Fruit fly (Drosophila melanogaster) whole organism, embryonic: ENCODE measurements around the gene form3.

Source experiments
- Aef1 ChIP-seq: fragments of 200-800 bp; sonication (Bioruptor generic); IDR thresholded peaks from 3 replicates; pipeline ENCODE4 v1.3.6; 2022; ENCODE audit warnings: missing biosample characterization, missing genetic modification characterization
- B-H1 ChIP-seq: fragments of 200-800 bp; sonication (Bioruptor generic); IDR thresholded peaks from 3 replicates; pipeline ENCODE4 v1.3.6; 2022; ENCODE audit warnings: missing biosample characterization, missing genetic modification characterization
- CG10565 ChIP-seq: fragments of 200-800 bp; sonication (Bioruptor generic); optimal IDR thresholded peaks from 3 replicates; lab custom pipeline; 2016; ENCODE audit warnings: missing biosample characterization, mild to moderate bottlenecking, missing genetic modification characterization
- CG10959 ChIP-seq: fragments of 200-800 bp; sonication (Bioruptor generic); IDR thresholded peaks from 2 replicates; pipeline ENCODE4 v1.3.6; 2022; ENCODE audit warnings: missing biosample characterization, missing genetic modification characterization
- CG11085 ChIP-seq: fragments of 200-800 bp; sonication (Bioruptor generic); IDR thresholded peaks from 2 replicates; pipeline ENCODE4 v1.3.6; 2022; ENCODE audit warnings: missing biosample characterization, missing genetic modification characterization
- CG12071 ChIP-seq: fragments of 200-800 bp; sonication (Bioruptor generic); optimal IDR thresholded peaks from 3 replicates; lab custom pipeline; 2018; ENCODE audit warnings: missing biosample characterization, mild to moderate bottlenecking, missing genetic modification characterization
- CG12659 ChIP-seq: fragments of 200-800 bp; sonication (Bioruptor generic); optimal IDR thresholded peaks from 3 replicates; lab custom pipeline; 2017; ENCODE audit warnings: mild to moderate bottlenecking, missing biosample characterization, missing genetic modification reagents, missing genetic modification characterization
- CG12744 ChIP-seq: fragments of 200-800 bp; sonication (Bioruptor generic); optimal IDR thresholded peaks from 2 replicates; lab custom pipeline; 2016; ENCODE audit warnings: missing biosample characterization, missing genetic modification characterization
- CG13123 ChIP-seq: fragments of 200-800 bp; sonication (Bioruptor generic); optimal IDR thresholded peaks from 2 replicates; lab custom pipeline; 2016; ENCODE audit warnings: missing biosample characterization, missing genetic modification characterization
- CG13775 ChIP-seq: fragments of 200-800 bp; sonication (Bioruptor generic); optimal IDR thresholded peaks from 3 replicates; lab custom pipeline; 2017; ENCODE audit warnings: missing biosample characterization, mild to moderate bottlenecking, missing genetic modification characterization
- CG1647 ChIP-seq: fragments of 200-800 bp; sonication (Bioruptor generic); optimal IDR thresholded peaks from 3 replicates; lab custom pipeline; 2016; ENCODE audit warnings: missing biosample characterization, missing genetic modification characterization
- CG2202 ChIP-seq: fragments of 200-800 bp; sonication (Bioruptor generic); optimal IDR thresholded peaks from 2 replicates; lab custom pipeline; 2018; ENCODE audit warnings: missing biosample characterization, mild to moderate bottlenecking, missing genetic modification characterization
- CG30020 ChIP-seq: fragments of 200-800 bp; optimal IDR thresholded peaks from 2 replicates; lab custom pipeline; 2019; ENCODE audit warnings: missing biosample characterization, mild to moderate bottlenecking, missing genetic modification characterization, moderate library complexity
- CG30403 ChIP-seq: fragments of 200-800 bp; sonication (Bioruptor generic); optimal IDR thresholded peaks from 3 replicates; lab custom pipeline; 2016; ENCODE audit warnings: missing biosample characterization, missing genetic modification characterization
- CG33213 ChIP-seq: fragments of 200-800 bp; sonication (Bioruptor generic); optimal IDR thresholded peaks from 3 replicates; lab custom pipeline; 2016; ENCODE audit warnings: missing biosample characterization, missing genetic modification characterization
- CG3726 ChIP-seq: fragments of 200-800 bp; sonication (Bioruptor generic); IDR thresholded peaks from 3 replicates; pipeline ENCODE4, ENCODE4 v1.3.6; 2022; ENCODE audit warnings: missing biosample characterization, missing genetic modification characterization
- CG5245 ChIP-seq: fragments of 200-800 bp; sonication (Bioruptor generic); optimal IDR thresholded peaks from 3 replicates; lab custom pipeline; 2016; ENCODE audit warnings: missing biosample characterization, missing genetic modification characterization
- CG6654 ChIP-seq: fragments of 200-800 bp; sonication (Bioruptor generic); optimal IDR thresholded peaks from 2 replicates; lab custom pipeline; 2017; ENCODE audit warnings: missing biosample characterization, mild to moderate bottlenecking, missing genetic modification characterization
- CG6854 ChIP-seq: fragments of 200-800 bp; sonication (Bioruptor generic); optimal IDR thresholded peaks from 3 replicates; lab custom pipeline; 2017; ENCODE audit warnings: missing biosample characterization, mild to moderate bottlenecking, missing genetic modification characterization
- CG9437 ChIP-seq: fragments of 200-800 bp; sonication (Bioruptor generic); optimal IDR thresholded peaks from 2 replicates; lab custom pipeline; 2018; ENCODE audit warnings: missing biosample characterization, mild to moderate bottlenecking, missing genetic modification characterization
- CkIIα-i1 ChIP-seq: fragments of 200-800 bp; sonication (Bioruptor generic); IDR thresholded peaks from 2 replicates; pipeline ENCODE4 v1.3.6; 2022; ENCODE audit warnings: missing biosample characterization, missing genetic modification characterization
- Dbx ChIP-seq: fragments of 200-800 bp; sonication (Bioruptor generic); IDR thresholded peaks from 3 replicates; pipeline ENCODE4 v1.3.6; 2022; ENCODE audit warnings: missing biosample characterization, missing genetic modification characterization
- Ets97D ChIP-seq: fragments of 200-800 bp; sonication (Bioruptor generic); optimal IDR thresholded peaks from 3 replicates; lab custom pipeline; 2016; ENCODE audit warnings: missing biosample characterization, missing genetic modification characterization
- Fer2 ChIP-seq: fragments of 200-800 bp; sonication (Bioruptor generic); optimal IDR thresholded peaks from 2 replicates; lab custom pipeline; 2018; ENCODE audit warnings: missing biosample characterization, mild to moderate bottlenecking, missing genetic modification characterization, moderate library complexity
- Hmx ChIP-seq: fragments of 200-800 bp; sonication (Bioruptor generic); optimal IDR thresholded peaks from 2 replicates; lab custom pipeline; 2016; ENCODE audit warnings: missing biosample characterization, missing genetic modification characterization
- Kr ChIP-seq: fragments of 200-800 bp; sonication (Bioruptor generic); optimal IDR thresholded peaks from 2 replicates; lab custom pipeline; 2017; ENCODE audit warnings: missing biosample characterization, mild to moderate bottlenecking, missing genetic modification characterization
- Lim3 ChIP-seq: fragments of 200-800 bp; sonication (Bioruptor generic); IDR thresholded peaks from 2 replicates; pipeline ENCODE4 v1.3.6; 2022; ENCODE audit warnings: missing biosample characterization, missing genetic modification characterization
- Max ChIP-seq: fragments of 200-800 bp; sonication (Bioruptor generic); optimal IDR thresholded peaks from 2 replicates; lab custom pipeline; 2016; ENCODE audit warnings: missing biosample characterization, mild to moderate bottlenecking, missing genetic modification characterization
- NFAT ChIP-seq: fragments of 200-800 bp; sonication (Bioruptor generic); IDR thresholded peaks from 2 replicates; pipeline ENCODE4 v1.3.6; 2022; ENCODE audit warnings: missing biosample characterization, missing genetic modification characterization
- Nf-YC ChIP-seq: fragments of 200-800 bp; optimal IDR thresholded peaks from 3 replicates; lab custom pipeline; 2019; ENCODE audit warnings: missing biosample characterization, mild to moderate bottlenecking, missing genetic modification characterization, moderate library complexity
- Oaz ChIP-seq: fragments of 200-800 bp; sonication (Bioruptor generic); IDR thresholded peaks from 2 replicates; pipeline ENCODE4 v1.3.6; 2022; ENCODE audit warnings: missing biosample characterization, missing genetic modification characterization
- PHDP ChIP-seq: fragments of 200-800 bp; sonication (Bioruptor generic); optimal IDR thresholded peaks from 3 replicates; lab custom pipeline; 2018; ENCODE audit warnings: missing biosample characterization, mild to moderate bottlenecking, missing genetic modification characterization, moderate library complexity
- Poxn ChIP-seq: fragments of 200-800 bp; sonication (Bioruptor generic); IDR thresholded peaks from 2 replicates; pipeline ENCODE4 v1.3.6; 2022; ENCODE audit warnings: missing biosample characterization, missing genetic modification characterization
- Taf1 ChIP-seq: fragments of 200-800 bp; sonication (Bioruptor generic); IDR thresholded peaks from 2 replicates; pipeline ENCODE4 v1.3.6; 2022; ENCODE audit warnings: missing biosample characterization, missing genetic modification characterization
- Vsx1 ChIP-seq: fragments of 200-800 bp; sonication (Bioruptor generic); optimal IDR thresholded peaks from 2 replicates; lab custom pipeline; 2017; ENCODE audit warnings: missing biosample characterization, mild to moderate bottlenecking, missing genetic modification characterization, missing genetic modification reagents
- Xrp1 ChIP-seq: fragments of 200-800 bp; sonication (Bioruptor generic); IDR thresholded peaks from 2 replicates; pipeline ENCODE4 v1.3.6; 2022; ENCODE audit warnings: missing biosample characterization, missing genetic modification characterization
- YL-1 ChIP-seq: fragments of 200-800 bp; sonication (Bioruptor generic); optimal IDR thresholded peaks from 3 replicates; lab custom pipeline; 2017; ENCODE audit warnings: missing biosample characterization, mild to moderate bottlenecking, missing genetic modification characterization
- caup ChIP-seq: fragments of 200-800 bp; sonication (Bioruptor generic); optimal IDR thresholded peaks from 3 replicates; lab custom pipeline; 2017; ENCODE audit warnings: missing biosample characterization, mild to moderate bottlenecking, missing genetic modification characterization, moderate library complexity; ENCODE audit not compliant: severe bottlenecking
- chm ChIP-seq: fragments of 200-800 bp; sonication (Bioruptor generic); IDR thresholded peaks from 2 replicates; pipeline ENCODE4 v1.3.6; 2022; ENCODE audit warnings: missing biosample characterization, missing genetic modification characterization
- fu2 ChIP-seq: fragments of 200-800 bp; sonication (Bioruptor generic); optimal IDR thresholded peaks from 2 replicates; lab custom pipeline; 2016; ENCODE audit warnings: missing biosample characterization, missing genetic modification characterization
- gt ChIP-seq: fragments of 200-800 bp; sonication (Bioruptor generic); IDR thresholded peaks from 2 replicates; pipeline ENCODE4 v1.3.6; 2022; ENCODE audit warnings: missing biosample characterization, missing genetic modification characterization
- klu ChIP-seq: fragments of 200-800 bp; sonication (Bioruptor generic); IDR thresholded peaks from 2 replicates; pipeline ENCODE4 v1.3.6; 2022; ENCODE audit warnings: missing biosample characterization, missing genetic modification characterization
- lilli ChIP-seq: fragments of 200-800 bp; sonication (Bioruptor generic); optimal IDR thresholded peaks from 3 replicates; lab custom pipeline; 2016; ENCODE audit warnings: missing biosample characterization, missing genetic modification characterization
- mam ChIP-seq: fragments of 200-800 bp; sonication (Bioruptor generic); optimal IDR thresholded peaks from 3 replicates; lab custom pipeline; 2016; ENCODE audit warnings: missing biosample characterization, missing genetic modification characterization
- mld ChIP-seq: fragments of 200-800 bp; sonication (Bioruptor generic); IDR thresholded peaks from 3 replicates; pipeline ENCODE4 v1.3.6; 2022; ENCODE audit warnings: missing biosample characterization, missing genetic modification characterization; ENCODE audit not compliant: partially characterized antibody
- nom ChIP-seq: fragments of 200-800 bp; sonication (Bioruptor generic); optimal IDR thresholded peaks from 2 replicates; lab custom pipeline; 2017; ENCODE audit warnings: missing biosample characterization, missing genetic modification characterization, mild to moderate bottlenecking, moderate library complexity, missing genetic modification reagents
- onecut ChIP-seq: fragments of 200-800 bp; sonication (Bioruptor generic); IDR thresholded peaks from 2 replicates; pipeline ENCODE4 v1.3.6; 2022; ENCODE audit warnings: missing biosample characterization, missing genetic modification characterization
- sc ChIP-seq, 3 experiments: fragments of >200 bp in 2 of 3; fragments of 200-800 bp in 1 of 3; sonication (Bioruptor generic) in 1 of 3; optimal IDR thresholded peaks; 2 replicates in 2 of 3; 3 replicates in 1 of 3; lab custom pipeline; 2017; ENCODE audit warnings: mild to moderate bottlenecking in 1 of 3, missing biosample characterization in 1 of 3, missing genetic modification characterization in 1 of 3, missing genetic modification reagents in 1 of 3
- stc ChIP-seq: fragments of 200-800 bp; sonication (Bioruptor generic); IDR thresholded peaks from 2 replicates; pipeline ENCODE4 v1.3.6; 2022; ENCODE audit warnings: missing biosample characterization, missing genetic modification characterization
- sug ChIP-seq: fragments of 200-800 bp; optimal IDR thresholded peaks from 2 replicates; lab custom pipeline; 2019; ENCODE audit warnings: missing biosample characterization, mild to moderate bottlenecking, missing genetic modification characterization, moderate library complexity
- tio ChIP-seq: fragments of 200-800 bp; sonication (Bioruptor generic); optimal IDR thresholded peaks from 2 replicates; lab custom pipeline; 2017; ENCODE audit warnings: missing biosample characterization, missing genetic modification characterization, inconsistent platforms

Gene form3

dm6 chr3L:7090764-7091163 lies 3.9 kb upstream of the form3 start (continued):
- peak; percentile 25 for TF ChIP-seq Vsx1 (GFP tag; lab: Kevin White, UChicago)
- TF ChIP-seq Oaz (GFP tag; lab: Robert Waterston, UW), result peak; percentile 68
- TF ChIP-seq Lim3 (GFP tag; lab: Robert Waterston, UW), result 0 out of 2 replicates have a peak, but pooled peaks have one; percentile 61
- TF ChIP-seq CG11085 (GFP tag; lab: Robert Waterston, UW), result 0 out of 2 replicates have a peak, but pooled peaks have one; percentile 30
- TF ChIP-seq CG9437 (GFP tag; lab: Kevin White, UChicago), result peak; percentile 14
- TF ChIP-seq caup (GFP tag; lab: Kevin White, UChicago), result peak; percentile 41
- TF ChIP-seq CG33213 (GFP tag; lab: Kevin White, UChicago), result peak; percentile 62
- no peak for TF ChIP-seq nom (GFP tag; lab: Kevin White, UChicago)
- TF ChIP-seq CG6654 (GFP tag; lab: Kevin White, UChicago), result no peak
- peak; percentile 81 for TF ChIP-seq stc (GFP tag; lab: Robert Waterston, UW)
- no peak for TF ChIP-seq Hmx
- TF ChIP-seq Dbx (GFP tag; lab: Robert Waterston, UW), result no peak
- TF ChIP-seq Xrp1 (GFP tag; lab: Robert Waterston, UW), result peak; percentile 76
- TF ChIP-seq CG5245 (GFP tag; lab: Kevin White, UChicago), result peak; percentile 60
- no peak for TF ChIP-seq CG13123 (GFP tag; lab: Kevin White, UChicago)
- no peak for TF ChIP-seq CG1647 (GFP tag; lab: Kevin White, UChicago)
- TF ChIP-seq Taf1 (GFP tag; lab: Robert Waterston, UW), result no peak
- TF ChIP-seq onecut (GFP tag; lab: Robert Waterston, UW), result peak; percentile 59
- no peak for TF ChIP-seq CG2202 (tag; lab: Kevin White, UChicago)
- peak; percentile 57 for TF ChIP-seq Nf-YC (tag; lab: Kevin White, UChicago)
- TF ChIP-seq Poxn (GFP tag; lab: Robert Waterston, UW), result no peak
- TF ChIP-seq CG10565 (GFP tag; lab: Kevin White, UChicago), result no peak
- TF ChIP-seq CG12659 (GFP tag; lab: Kevin White, UChicago), result peak; percentile 19
- no peak for TF ChIP-seq NFAT
- TF ChIP-seq gt, result no peak
- no peak for TF ChIP-seq CG30020 (tag; lab: Kevin White, UChicago)
- TF ChIP-seq tio (GFP tag; lab: Kevin White, UChicago), result peak; percentile 3
- peak; percentile 28 for TF ChIP-seq PHDP (tag; lab: Kevin White, UChicago)
- TF ChIP-seq CG6854 (GFP tag; lab: Kevin White, UChicago), result peak; percentile 22
- no peak for TF ChIP-seq CG10959
- TF ChIP-seq CG12071, result peak; percentile 71
- TF ChIP-seq CG30403, result peak; percentile 60
- peak; percentile 38; the same call in 1 of the 2 replicates for TF ChIP-seq chm
- no peak for TF ChIP-seq CG12744 (GFP tag; lab: Kevin White, UChicago)
- TF ChIP-seq YL-1, result no peak
- TF ChIP-seq CkIIα-i1, result no peak
- no peak for TF ChIP-seq Ets97D (GFP tag; lab: Kevin White, UChicago)
- peak; percentile 64 for TF ChIP-seq mam
- no peak for TF ChIP-seq Fer2 (tag; lab: Kevin White, UChicago)
- TF ChIP-seq Kr, result no peak
- TF ChIP-seq lilli (GFP tag; lab: Kevin White, UChicago), result peak; percentile 29
- peak; percentile 37; the same call in 1 of the 2 replicates for TF ChIP-seq klu (GFP tag; lab: Robert Waterston, UW)
- no peak for TF ChIP-seq CG13775
- no peak for TF ChIP-seq mld (GFP tag; lab: Robert Waterston, UW)
- TF ChIP-seq sc (optimal IDR thresholded peaks at IDR 0.05; lab: Kevin White, UChicago), result no peak
- no peak for TF ChIP-seq sc (GFP tag; optimal IDR thresholded peaks at IDR 0.05; lab: Kevin White, UChicago)
- TF ChIP-seq B-H1, result peak; percentile 69
- TF ChIP-seq CG3726 (GFP tag; lab: Robert Waterston, UW), result peak; percentile 80
- no peak for TF ChIP-seq sug
- peak; percentile 60 for TF ChIP-seq Aef1 (GFP tag; lab: Robert Waterston, UW)
- peak; percentile 42 for TF ChIP-seq Max (GFP tag; lab: Kevin White, UChicago)
- TF ChIP-seq fu2 (GFP tag; lab: Kevin White, UChicago), result peak; percentile 8
